Worm (Caenorhabditis elegans) whole organism, midembryonic: Measurements from ENCODE around the gene srt-36.

Experiments used
- flt-1 ChIP-seq: fragments of 200-800 bp; sonication (Bioruptor generic); IDR thresholded peaks from 2 replicates; pipeline ENCODE4 v1.3.6; 2022; ENCODE audit warnings: missing genetic modification characterization, missing compliant biosample characterization
- klf-2 ChIP-seq: fragments of 200-800 bp; sonication (Bioruptor generic); conservative IDR thresholded peaks from 2 replicates; pipeline ENCODE4 v1.3.6; 2022; ENCODE audit warnings: missing genetic modification reagents, missing genetic modification characterization, missing compliant biosample characterization
- med-1 ChIP-seq: sonication (generic microtip); optimal IDR thresholded peaks from 2 replicates; lab custom pipeline; 2017; ENCODE audit warnings: missing genetic modification characterization, mild to moderate bottlenecking, missing compliant biosample characterization, antibody characterized with exemption, missing genetic modification reagents; ENCODE audit not compliant: insufficient read depth
- ref-1 ChIP-seq: fragments of 200-800 bp; sonication (Bioruptor generic); conservative IDR thresholded peaks from 2 replicates; pipeline ENCODE4 v1.3.6; 2022; ENCODE audit warnings: missing genetic modification reagents, missing genetic modification characterization, missing compliant biosample characterization
- tab-1 ChIP-seq: fragments of 200-800 bp; sonication (Bioruptor generic); IDR thresholded peaks from 2 replicates; pipeline ENCODE4 v1.3.6; 2022; ENCODE audit warnings: missing genetic modification characterization, missing compliant biosample characterization
- ztf-23 ChIP-seq: fragments of 200-800 bp; sonication (Bioruptor generic); IDR thresholded peaks from 2 replicates; pipeline ENCODE4 v1.3.6; 2022; ENCODE audit warnings: missing genetic modification reagents, missing genetic modification characterization, missing compliant biosample characterization

DNA sequence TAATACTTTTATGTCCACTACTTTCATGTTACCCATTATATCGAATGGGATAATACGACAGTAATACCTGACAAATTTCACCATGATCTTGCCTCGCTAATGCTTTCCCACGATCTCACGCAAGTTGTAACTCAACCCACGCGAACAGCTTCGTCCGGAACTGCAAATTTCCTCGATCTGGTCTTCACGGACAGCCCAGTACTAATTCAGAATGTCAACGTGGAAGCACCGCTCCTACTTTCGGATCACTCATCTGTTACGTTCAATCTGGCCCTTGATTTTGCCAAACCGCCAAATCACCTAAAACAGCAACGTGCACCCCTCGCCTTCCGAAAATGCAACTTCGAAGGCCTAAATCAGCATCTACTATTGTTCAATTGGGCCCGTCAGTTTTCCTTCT lies 5.3 kb upstream of the srt-36 start:
- TF ChIP-seq klf-2 (GFP tag; lab: Robert Waterston, UW) (no peak), tab-1 (GFP tag; lab: Robert Waterston, UW) (no peak), flt-1 (GFP tag; lab: Robert Waterston, UW) (no peak), ztf-23 (no peak), med-1 (no peak), ref-1 (GFP tag; lab: Robert Waterston, UW) (no peak)
